Fruit fly (Drosophila melanogaster) whole organism, embryonic: ENCODE data around the gene CG12016.

Source experiments
- Atf6 ChIP-seq: fragments of 200-800 bp; sonication (Bioruptor generic); IDR thresholded peaks from 2 replicates; pipeline ENCODE4 v1.3.6; 2022; ENCODE audit warnings: missing biosample characterization, missing genetic modification characterization
- CG1024 ChIP-seq: fragments of 200-800 bp; sonication (Bioruptor generic); IDR thresholded peaks from 2 replicates; pipeline ENCODE4 v1.3.6; 2022; ENCODE audit warnings: missing biosample characterization, missing genetic modification characterization
- CG10366 ChIP-seq: fragments of 200-800 bp; sonication (Bioruptor generic); IDR thresholded peaks from 2 replicates; pipeline ENCODE4 v1.3.6; 2022; ENCODE audit warnings: missing biosample characterization, missing genetic modification characterization
- CG10543 ChIP-seq: fragments of 200-800 bp; sonication (Bioruptor generic); optimal IDR thresholded peaks from 3 replicates; lab custom pipeline; 2017; ENCODE audit warnings: missing biosample characterization, mild to moderate bottlenecking, missing genetic modification characterization, moderate library complexity
- CG11456 ChIP-seq: fragments of 200-800 bp; sonication (Bioruptor generic); IDR thresholded peaks from 3 replicates; pipeline ENCODE4 v1.3.6; 2022; ENCODE audit warnings: missing biosample characterization, missing genetic modification characterization
- CG12769 ChIP-seq: fragments of 200-800 bp; sonication (Bioruptor generic); optimal IDR thresholded peaks from 2 replicates; lab custom pipeline; 2019; ENCODE audit warnings: missing biosample characterization, mild to moderate bottlenecking, missing genetic modification characterization, moderate library complexity
- CG13123 ChIP-seq: fragments of 200-800 bp; sonication (Bioruptor generic); optimal IDR thresholded peaks from 2 replicates; lab custom pipeline; 2016; ENCODE audit warnings: missing biosample characterization, missing genetic modification characterization
- CG13894 ChIP-seq: fragments of 200-800 bp; sonication (Bioruptor generic); optimal IDR thresholded peaks from 3 replicates; lab custom pipeline; 2018; ENCODE audit warnings: missing biosample characterization, mild to moderate bottlenecking, missing genetic modification characterization, moderate library complexity
- CG16863 ChIP-seq: fragments of 200-800 bp; sonication (Bioruptor generic); optimal IDR thresholded peaks from 3 replicates; lab custom pipeline; 2016; ENCODE audit warnings: missing biosample characterization, missing genetic modification characterization
- CG18476 ChIP-seq: fragments of 200-800 bp; sonication (Bioruptor generic); optimal IDR thresholded peaks from 2 replicates; lab custom pipeline; 2016; ENCODE audit warnings: missing biosample characterization, mild to moderate bottlenecking, missing genetic modification characterization
- CG2116 ChIP-seq: fragments of 200-800 bp; sonication (Bioruptor generic); optimal IDR thresholded peaks from 3 replicates; lab custom pipeline; 2018; ENCODE audit warnings: missing biosample characterization, mild to moderate bottlenecking, missing genetic modification characterization
- CG30020 ChIP-seq: fragments of 200-800 bp; optimal IDR thresholded peaks from 2 replicates; lab custom pipeline; 2019; ENCODE audit warnings: missing biosample characterization, mild to moderate bottlenecking, missing genetic modification characterization, moderate library complexity
- CG30403 ChIP-seq: fragments of 200-800 bp; sonication (Bioruptor generic); optimal IDR thresholded peaks from 3 replicates; lab custom pipeline; 2016; ENCODE audit warnings: missing biosample characterization, missing genetic modification characterization
- CG31388 ChIP-seq: fragments of 200-800 bp; sonication (Bioruptor generic); optimal IDR thresholded peaks from 2 replicates; lab custom pipeline; 2016; ENCODE audit warnings: missing biosample characterization, missing genetic modification characterization
- CG31441 ChIP-seq: fragments of 200-800 bp; sonication (Bioruptor generic); IDR thresholded peaks from 2 replicates; pipeline ENCODE4 v1.3.6; 2022; ENCODE audit warnings: missing biosample characterization, missing genetic modification characterization
- CG3281 ChIP-seq: fragments of 200-800 bp; sonication (Bioruptor generic); optimal IDR thresholded peaks from 3 replicates; lab custom pipeline; 2017; ENCODE audit warnings: missing biosample characterization, mild to moderate bottlenecking, missing genetic modification characterization
- CG34376 ChIP-seq: fragments of 200-800 bp; sonication (Bioruptor generic); optimal IDR thresholded peaks from 2 replicates; lab custom pipeline; 2018; ENCODE audit warnings: missing biosample characterization, mild to moderate bottlenecking, missing genetic modification characterization
- CG6272 ChIP-seq: fragments of 200-800 bp; sonication (Bioruptor generic); IDR thresholded peaks from 2 replicates; pipeline ENCODE4 v1.3.6; 2022; ENCODE audit warnings: missing biosample characterization, missing genetic modification characterization
- CG7928 ChIP-seq: fragments of 200-800 bp; sonication (Bioruptor generic); optimal IDR thresholded peaks from 2 replicates; lab custom pipeline; 2017; ENCODE audit warnings: missing biosample characterization, mild to moderate bottlenecking, missing genetic modification characterization
- CG7987 ChIP-seq: fragments of 200-800 bp; sonication (Bioruptor generic); optimal IDR thresholded peaks from 2 replicates; lab custom pipeline; 2018; ENCODE audit warnings: missing biosample characterization, mild to moderate bottlenecking, missing genetic modification characterization, moderate library complexity
- Camta ChIP-seq: fragments of 200-800 bp; sonication (Bioruptor generic); optimal IDR thresholded peaks from 2 replicates; lab custom pipeline; 2016; ENCODE audit warnings: missing biosample characterization, missing genetic modification characterization
- Dp ChIP-seq: fragments of 200-800 bp; sonication (Bioruptor generic); optimal IDR thresholded peaks from 2 replicates; lab custom pipeline; 2018; ENCODE audit warnings: missing biosample characterization, mild to moderate bottlenecking, missing genetic modification characterization, moderate library complexity
- Gsc ChIP-seq: fragments of 200-800 bp; sonication (Bioruptor generic); IDR thresholded peaks from 2 replicates; pipeline ENCODE4 v1.3.6; 2022; ENCODE audit warnings: missing biosample characterization, missing genetic modification characterization
- Hr3 ChIP-seq: fragments of 200-800 bp; sonication (Bioruptor generic); optimal IDR thresholded peaks from 3 replicates; lab custom pipeline; 2016; ENCODE audit warnings: missing biosample characterization, missing genetic modification characterization
- Max ChIP-seq: fragments of 200-800 bp; sonication (Bioruptor generic); optimal IDR thresholded peaks from 2 replicates; lab custom pipeline; 2016; ENCODE audit warnings: missing biosample characterization, mild to moderate bottlenecking, missing genetic modification characterization
- Med ChIP-seq: fragments of 200-800 bp; sonication (Bioruptor generic); peaks from one replicate; lab custom pipeline; 2016; ENCODE audit warnings: missing biosample characterization, missing genetic modification characterization, mild to moderate bottlenecking, inconsistent platforms, moderate library complexity
- Myb ChIP-seq: fragments of 200-800 bp; sonication (Bioruptor generic); optimal IDR thresholded peaks from 2 replicates; lab custom pipeline; 2016; ENCODE audit warnings: missing biosample characterization, missing genetic modification characterization
- Nf-YB ChIP-seq: fragments of 200-800 bp; sonication (Bioruptor generic); optimal IDR thresholded peaks from 3 replicates; lab custom pipeline; 2019; ENCODE audit warnings: missing biosample characterization, mild to moderate bottlenecking, missing genetic modification characterization, moderate library complexity
- Nf-YC ChIP-seq: fragments of 200-800 bp; optimal IDR thresholded peaks from 3 replicates; lab custom pipeline; 2019; ENCODE audit warnings: missing biosample characterization, mild to moderate bottlenecking, missing genetic modification characterization, moderate library complexity
- PHDP ChIP-seq: fragments of 200-800 bp; sonication (Bioruptor generic); optimal IDR thresholded peaks from 3 replicates; lab custom pipeline; 2018; ENCODE audit warnings: missing biosample characterization, mild to moderate bottlenecking, missing genetic modification characterization, moderate library complexity
- Rx ChIP-seq: fragments of 200-800 bp; sonication (Bioruptor generic); IDR thresholded peaks from 2 replicates; pipeline ENCODE4 v1.3.6; 2022; ENCODE audit warnings: missing biosample characterization, missing genetic modification characterization
- TFAM ChIP-seq: fragments of 200-800 bp; sonication (Bioruptor generic); optimal IDR thresholded peaks from 2 replicates; lab custom pipeline; 2017; ENCODE audit warnings: missing biosample characterization, missing genetic modification characterization, inconsistent platforms
- bcd ChIP-seq: fragments of 200-800 bp; sonication (Bioruptor generic); optimal IDR thresholded peaks from 2 replicates; lab custom pipeline; 2017; ENCODE audit warnings: missing biosample characterization, mild to moderate bottlenecking, missing genetic modification characterization
- cwo ChIP-seq: fragments of 200-800 bp; sonication (Bioruptor generic); optimal IDR thresholded peaks from 3 replicates; lab custom pipeline; 2017; ENCODE audit warnings: missing biosample characterization, missing genetic modification characterization, mild to moderate bottlenecking, moderate library complexity, missing genetic modification reagents
- ewg ChIP-seq: fragments of 200-800 bp; sonication (Bioruptor generic); optimal IDR thresholded peaks from 3 replicates; lab custom pipeline; 2017; ENCODE audit warnings: mild to moderate bottlenecking, missing biosample characterization, missing genetic modification reagents, missing genetic modification characterization
- gem ChIP-seq: fragments of 200-800 bp; sonication (Bioruptor generic); optimal IDR thresholded peaks from 2 replicates; lab custom pipeline; 2019; ENCODE audit warnings: missing biosample characterization, mild to moderate bottlenecking, missing genetic modification characterization, moderate library complexity
- gt ChIP-seq: fragments of 200-800 bp; sonication (Bioruptor generic); IDR thresholded peaks from 2 replicates; pipeline ENCODE4 v1.3.6; 2022; ENCODE audit warnings: missing biosample characterization, missing genetic modification characterization
- hbn ChIP-seq: fragments of 200-800 bp; sonication (Bioruptor generic); IDR thresholded peaks from 2 replicates; pipeline ENCODE4 v1.3.6; 2022; ENCODE audit warnings: missing biosample characterization, missing genetic modification characterization; ENCODE audit not compliant: partially characterized antibody
- lab ChIP-seq: fragments of 200-800 bp; sonication (Bioruptor generic); optimal IDR thresholded peaks from 3 replicates; lab custom pipeline; 2017; ENCODE audit warnings: missing biosample characterization, missing genetic modification characterization, mild to moderate bottlenecking, moderate library complexity, missing genetic modification reagents
- luna ChIP-seq: fragments of 200-800 bp; sonication (Bioruptor generic); optimal IDR thresholded peaks from 2 replicates; lab custom pipeline; 2016; ENCODE audit warnings: missing biosample characterization, missing genetic modification characterization
- maf-S ChIP-seq: fragments of 200-800 bp; sonication (Bioruptor generic); optimal IDR thresholded peaks from 2 replicates; lab custom pipeline; 2016; ENCODE audit warnings: missing biosample characterization, missing genetic modification characterization
- oc ChIP-seq: fragments of 200-800 bp; sonication (Bioruptor generic); optimal IDR thresholded peaks from 2 replicates; lab custom pipeline; 2018; ENCODE audit warnings: missing biosample characterization, mild to moderate bottlenecking, missing genetic modification characterization, moderate library complexity
- org-1 ChIP-seq: fragments of 200-800 bp; sonication (Bioruptor generic); optimal IDR thresholded peaks from 2 replicates; lab custom pipeline; 2017; ENCODE audit warnings: missing biosample characterization, missing genetic modification characterization
- pzg ChIP-seq: fragments of 200-800 bp; sonication (Bioruptor generic); optimal IDR thresholded peaks from 3 replicates; lab custom pipeline; 2018; ENCODE audit warnings: missing biosample characterization, mild to moderate bottlenecking, missing genetic modification characterization, moderate library complexity
- scrt ChIP-seq: fragments of 200-800 bp; sonication (Bioruptor generic); optimal IDR thresholded peaks from 2 replicates; lab custom pipeline; 2018; ENCODE audit warnings: missing biosample characterization, mild to moderate bottlenecking, missing genetic modification characterization, moderate library complexity
- sens-2 ChIP-seq: fragments of 200-800 bp; sonication (Bioruptor generic); IDR thresholded peaks from 2 replicates; pipeline ENCODE4 v1.3.6; 2022; ENCODE audit warnings: missing biosample characterization, missing genetic modification characterization
- sug ChIP-seq: fragments of 200-800 bp; optimal IDR thresholded peaks from 2 replicates; lab custom pipeline; 2019; ENCODE audit warnings: missing biosample characterization, mild to moderate bottlenecking, missing genetic modification characterization, moderate library complexity
- tgo ChIP-seq: fragments of 200-800 bp; sonication (Bioruptor generic); IDR thresholded peaks from 3 replicates; pipeline ENCODE4 v1.3.6; 2022; ENCODE audit warnings: missing biosample characterization, missing genetic modification characterization
- zen ChIP-seq: fragments of 200-800 bp; sonication (Bioruptor generic); optimal IDR thresholded peaks from 3 replicates; lab custom pipeline; 2018; ENCODE audit warnings: missing biosample characterization, mild to moderate bottlenecking, missing genetic modification characterization, moderate library complexity
- zen2 ChIP-seq: fragments of 200-800 bp; sonication (Bioruptor generic); IDR thresholded peaks from 3 replicates; pipeline ENCODE4 v1.3.6; 2022; ENCODE audit warnings: missing biosample characterization, missing genetic modification characterization; ENCODE audit not compliant: partially characterized antibody

The CG12016 gene

DNA sequence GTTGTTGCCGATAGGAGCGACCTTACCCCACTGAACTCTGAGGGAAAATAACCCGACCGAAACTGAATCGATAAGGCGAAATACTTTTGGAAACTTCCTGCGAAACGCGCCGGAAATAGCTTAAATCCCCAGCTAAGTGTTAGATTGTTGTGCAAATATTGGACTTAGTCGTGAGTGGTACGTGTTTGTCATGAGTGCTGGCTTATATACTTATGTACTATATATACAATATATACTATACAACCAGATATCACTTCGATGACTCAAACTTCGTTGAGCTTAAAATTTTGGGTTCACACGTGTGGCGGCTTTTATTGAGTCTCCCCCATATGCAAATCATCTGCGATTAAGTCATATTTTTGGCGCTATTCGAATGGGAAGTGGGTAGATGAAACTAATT, 26.9 kb downstream of the CG12016 start:
- TF ChIP-seq CG1024 (GFP tag; lab: Robert Waterston, UW) (no peak), Dp (GFP tag; lab: Kevin White, UChicago) (no peak), maf-S (GFP tag; lab: Kevin White, UChicago) (no peak), Camta (no peak), CG7928 (GFP tag; lab: Kevin White, UChicago) (no peak), cwo (GFP tag; lab: Kevin White, UChicago) (peak; percentile 59), zen2 (no peak), lab (peak; percentile 53), CG34376 (peak; percentile 21), CG3281 (GFP tag; lab: Kevin White, UChicago) (peak; percentile 13), CG11456 (GFP tag; lab: Robert Waterston, UW) (no peak), CG10366 (GFP tag; lab: Robert Waterston, UW) (no peak), Med (GFP tag; lab: Kevin White, UChicago) (peak; percentile 50), gem (tag; lab: Kevin White, UChicago) (no peak), scrt (GFP tag; lab: Kevin White, UChicago) (no peak), TFAM (GFP tag; lab: Kevin White, UChicago) (no peak), ewg (GFP tag; lab: Kevin White, UChicago) (no peak), Myb (GFP tag; lab: Kevin White, UChicago) (no peak), Gsc (GFP tag; lab: Robert Waterston, UW) (no peak), CG12769 (peak; percentile 43), luna (GFP tag; lab: Kevin White, UChicago) (no peak), CG6272 (GFP tag; lab: Robert Waterston, UW) (no peak), org-1 (GFP tag; lab: Kevin White, UChicago) (no peak), tgo (no peak), Max (GFP tag; lab: Kevin White, UChicago) (no peak), CG13894 (peak; percentile 17), oc (tag; lab: Kevin White, UChicago) (peak; percentile 33), Atf6 (GFP tag; lab: Robert Waterston, UW) (0 out of 2 replicates have a peak, but pooled peaks have one; percentile 12)
- TF ChIP-seq, all 482 proteins: peak for 9

DNA sequence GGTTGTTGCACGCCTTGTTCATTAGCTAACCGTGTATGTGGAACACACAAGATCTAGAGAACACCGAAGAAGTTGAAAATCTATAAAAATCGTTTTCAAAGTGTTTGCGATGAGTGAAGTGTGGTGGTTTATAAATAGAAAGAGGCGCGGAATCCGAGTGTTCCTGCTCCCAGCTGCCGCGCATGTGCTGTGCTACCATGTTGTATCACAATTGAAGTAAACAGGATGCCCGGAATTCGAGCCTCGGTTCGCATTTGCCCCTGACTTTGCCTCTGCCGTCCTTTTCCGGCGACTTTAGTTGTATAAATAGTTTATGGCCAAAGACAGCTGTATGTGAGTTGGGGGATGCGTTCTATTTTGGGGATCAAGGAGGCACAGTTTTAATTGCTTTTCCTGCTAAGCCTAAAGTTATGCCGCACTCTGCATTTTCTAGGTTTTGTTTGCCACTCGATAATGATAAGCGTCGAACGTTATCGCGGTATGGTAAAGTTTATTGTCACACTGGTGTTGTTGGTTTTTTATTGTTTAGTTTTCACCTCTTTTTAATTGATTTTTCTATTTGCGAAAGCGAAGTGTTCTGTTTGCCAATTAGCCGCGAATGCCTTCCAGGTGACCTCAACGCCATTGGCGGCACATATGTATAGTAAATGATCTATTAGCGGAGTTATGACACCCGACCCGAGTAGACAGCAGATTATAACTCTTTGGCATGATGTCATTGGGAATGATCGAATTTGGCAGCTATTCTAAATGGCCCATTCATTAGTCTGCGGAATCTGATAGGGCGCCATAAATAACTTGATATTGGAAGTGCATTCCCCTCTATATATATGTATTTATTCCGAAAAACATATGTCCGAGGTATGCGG, 29.8 kb downstream of the CG12016 start:
- TF ChIP-seq CG7987 (GFP tag; lab: Kevin White, UChicago) (no peak), CG31441 (GFP tag; lab: Robert Waterston, UW) (no peak), gt (GFP tag; lab: Robert Waterston, UW) (no peak), CG13123 (no peak), PHDP (no peak), CG16863 (GFP tag; lab: Kevin White, UChicago) (no peak), CG18476 (GFP tag; lab: Kevin White, UChicago) (no peak), zen (no peak), CG2116 (no peak), Hr3 (GFP tag; lab: Kevin White, UChicago) (no peak), pzg (no peak), CG10543 (GFP tag; lab: Kevin White, UChicago) (peak; percentile 48), bcd (no peak), Nf-YC (tag; lab: Kevin White, UChicago) (peak; percentile 69), CG30020 (tag; lab: Kevin White, UChicago) (no peak), sens-2 (GFP tag; lab: Robert Waterston, UW) (no peak), Nf-YB (GFP tag; lab: Kevin White, UChicago) (peak; percentile 61), CG30403 (no peak), hbn (no peak), sug (tag; lab: Kevin White, UChicago) (peak; percentile 35), Rx (GFP tag; lab: Robert Waterston, UW) (no peak), CG31388 (GFP tag; lab: Kevin White, UChicago) (no peak)
